Fruit fly (Drosophila melanogaster) whole organism, embryonic: ENCODE measurements around the gene CG32590.

ENCODE experiments used
- Atf3 ChIP-seq: fragments of 200-800 bp; sonication (Bioruptor generic); optimal IDR thresholded peaks from 3 replicates; lab custom pipeline; 2016; ENCODE audit warnings: missing biosample characterization, missing genetic modification characterization
- BEAF-32 ChIP-seq: fragments of 200-800 bp; sonication (Bioruptor generic); optimal IDR thresholded peaks from 3 replicates; lab custom pipeline; 2017; ENCODE audit warnings: missing biosample characterization, missing genetic modification characterization, mild to moderate bottlenecking, moderate library complexity, missing genetic modification reagents
- Blimp-1 ChIP-seq: fragments of 200-800 bp; sonication (Bioruptor generic); optimal IDR thresholded peaks from 3 replicates; lab custom pipeline; 2018; ENCODE audit warnings: missing biosample characterization, missing genetic modification characterization, mild to moderate bottlenecking, moderate library complexity, missing genetic modification reagents
- BtbVII ChIP-seq: fragments of 200-800 bp; sonication (Bioruptor generic); optimal IDR thresholded peaks from 3 replicates; lab custom pipeline; 2017; ENCODE audit warnings: missing biosample characterization, mild to moderate bottlenecking, missing genetic modification characterization
- CG10543 ChIP-seq: fragments of 200-800 bp; sonication (Bioruptor generic); optimal IDR thresholded peaks from 3 replicates; lab custom pipeline; 2017; ENCODE audit warnings: missing biosample characterization, mild to moderate bottlenecking, missing genetic modification characterization, moderate library complexity
- CG12104 ChIP-seq: fragments of 200-800 bp; sonication (Bioruptor generic); optimal IDR thresholded peaks from 3 replicates; lab custom pipeline; 2016; ENCODE audit warnings: missing biosample characterization, missing genetic modification characterization
- CG12391 ChIP-seq: fragments of 200-800 bp; sonication (Bioruptor generic); optimal IDR thresholded peaks from 3 replicates; lab custom pipeline; 2018; ENCODE audit warnings: missing biosample characterization, mild to moderate bottlenecking, missing genetic modification characterization, moderate library complexity
- CG14667 ChIP-seq: fragments of 200-800 bp; sonication (Bioruptor generic); IDR thresholded peaks from 2 replicates; pipeline ENCODE4 v1.3.6; 2022; ENCODE audit warnings: missing biosample characterization, missing genetic modification characterization
- CG1529 ChIP-seq: fragments of 200-800 bp; sonication (Bioruptor generic); optimal IDR thresholded peaks from 3 replicates; lab custom pipeline; 2018; ENCODE audit warnings: missing biosample characterization, missing genetic modification characterization
- CG15514 ChIP-seq: fragments of 200-800 bp; sonication (Bioruptor generic); optimal IDR thresholded peaks from 3 replicates; lab custom pipeline; 2017; ENCODE audit warnings: missing biosample characterization, missing genetic modification characterization, mild to moderate bottlenecking, moderate library complexity, missing genetic modification reagents
- CG17361 ChIP-seq: fragments of 200-800 bp; sonication (Bioruptor generic); IDR thresholded peaks from 3 replicates; pipeline ENCODE4 v1.3.6; 2022; ENCODE audit warnings: missing biosample characterization, missing genetic modification characterization
- CG18476 ChIP-seq: fragments of 200-800 bp; sonication (Bioruptor generic); optimal IDR thresholded peaks from 2 replicates; lab custom pipeline; 2016; ENCODE audit warnings: missing biosample characterization, mild to moderate bottlenecking, missing genetic modification characterization
- CG2120 ChIP-seq: fragments of 200-800 bp; sonication (Bioruptor generic); optimal IDR thresholded peaks from 3 replicates; lab custom pipeline; 2016; ENCODE audit warnings: missing biosample characterization, missing genetic modification characterization
- CG30020 ChIP-seq: fragments of 200-800 bp; optimal IDR thresholded peaks from 2 replicates; lab custom pipeline; 2019; ENCODE audit warnings: missing biosample characterization, mild to moderate bottlenecking, missing genetic modification characterization, moderate library complexity
- CG4360 ChIP-seq: fragments of 200-800 bp; sonication (Bioruptor generic); IDR thresholded peaks from 2 replicates; pipeline ENCODE4 v1.3.6; 2022; ENCODE audit warnings: missing biosample characterization, missing genetic modification characterization
- CG4424 ChIP-seq: fragments of 200-800 bp; sonication (Bioruptor generic); optimal IDR thresholded peaks from 3 replicates; lab custom pipeline; 2016; ENCODE audit warnings: missing biosample characterization, missing genetic modification characterization
- D19A ChIP-seq: fragments of 200-800 bp; optimal IDR thresholded peaks from 3 replicates; lab custom pipeline; 2019; ENCODE audit warnings: missing biosample characterization, mild to moderate bottlenecking, missing genetic modification characterization, moderate library complexity
- Dek ChIP-seq: fragments of 200-800 bp; sonication (Bioruptor generic); optimal IDR thresholded peaks from 3 replicates; lab custom pipeline; 2019; ENCODE audit warnings: missing biosample characterization, mild to moderate bottlenecking, missing genetic modification characterization, moderate library complexity
- Dll ChIP-seq: fragments of 200-800 bp; sonication (Bioruptor generic); IDR thresholded peaks from 4 replicates; pipeline ENCODE4 v1.3.6; 2022; ENCODE audit warnings: missing biosample characterization, missing genetic modification characterization; ENCODE audit not compliant: partially characterized antibody
- Doc2 ChIP-seq: fragments of 200-800 bp; sonication (Bioruptor generic); IDR thresholded peaks from 2 replicates; pipeline ENCODE4 v1.3.6; 2022; ENCODE audit warnings: missing biosample characterization, missing genetic modification characterization
- Hand ChIP-seq: fragments of 200-800 bp; sonication (Bioruptor generic); optimal IDR thresholded peaks from 2 replicates; lab custom pipeline; 2017; ENCODE audit warnings: mild to moderate bottlenecking, missing biosample characterization, missing genetic modification reagents, missing genetic modification characterization
- Hr3 ChIP-seq: fragments of 200-800 bp; sonication (Bioruptor generic); optimal IDR thresholded peaks from 3 replicates; lab custom pipeline; 2016; ENCODE audit warnings: missing biosample characterization, missing genetic modification characterization
- Kr ChIP-seq: fragments of 200-800 bp; sonication (Bioruptor generic); optimal IDR thresholded peaks from 2 replicates; lab custom pipeline; 2017; ENCODE audit warnings: missing biosample characterization, mild to moderate bottlenecking, missing genetic modification characterization
- MBD-R2 ChIP-seq: fragments of 200-800 bp; sonication (Bioruptor generic); IDR thresholded peaks from 2 replicates; pipeline ENCODE4 v1.3.6; 2022; ENCODE audit warnings: missing biosample characterization, missing genetic modification characterization
- Myb ChIP-seq: fragments of 200-800 bp; sonication (Bioruptor generic); optimal IDR thresholded peaks from 2 replicates; lab custom pipeline; 2016; ENCODE audit warnings: missing biosample characterization, missing genetic modification characterization
- NfI ChIP-seq: fragments of 200-800 bp; sonication (Bioruptor generic); optimal IDR thresholded peaks from 3 replicates; lab custom pipeline; 2018; ENCODE audit warnings: missing biosample characterization, mild to moderate bottlenecking, missing genetic modification characterization, moderate library complexity
- Taf1 ChIP-seq: fragments of 200-800 bp; sonication (Bioruptor generic); IDR thresholded peaks from 2 replicates; pipeline ENCODE4 v1.3.6; 2022; ENCODE audit warnings: missing biosample characterization, missing genetic modification characterization
- YL-1 ChIP-seq: fragments of 200-800 bp; sonication (Bioruptor generic); optimal IDR thresholded peaks from 3 replicates; lab custom pipeline; 2017; ENCODE audit warnings: missing biosample characterization, mild to moderate bottlenecking, missing genetic modification characterization
- ac ChIP-seq: fragments of 200-800 bp; sonication (Bioruptor generic); optimal IDR thresholded peaks from 3 replicates; lab custom pipeline; 2017; ENCODE audit warnings: missing biosample characterization, mild to moderate bottlenecking, missing genetic modification characterization
- amos ChIP-seq: fragments of 200-800 bp; sonication (Bioruptor generic); IDR thresholded peaks from 2 replicates; pipeline ENCODE4 v1.3.6; 2022; ENCODE audit warnings: missing biosample characterization, missing genetic modification characterization; ENCODE audit not compliant: partially characterized antibody
- crol ChIP-seq: fragments of 200-800 bp; sonication (Bioruptor generic); IDR thresholded peaks from 2 replicates; pipeline ENCODE4 v1.3.6; 2022; ENCODE audit warnings: missing biosample characterization, missing genetic modification characterization
- ems ChIP-seq: fragments of 200-800 bp; sonication (Bioruptor generic); optimal IDR thresholded peaks from 3 replicates; lab custom pipeline; 2016; ENCODE audit warnings: missing biosample characterization, missing genetic modification characterization
- exex ChIP-seq: fragments of 200-800 bp; sonication (Bioruptor generic); optimal IDR thresholded peaks from 4 replicates; lab custom pipeline; 2018; ENCODE audit warnings: missing biosample characterization, mild to moderate bottlenecking, missing genetic modification characterization, moderate library complexity
- ham ChIP-seq: fragments of 200-800 bp; sonication (Bioruptor generic); IDR thresholded peaks from 2 replicates; pipeline ENCODE4 v1.3.6; 2022; ENCODE audit warnings: missing biosample characterization, missing genetic modification characterization
- her ChIP-seq: fragments of 200-800 bp; sonication (Bioruptor generic); optimal IDR thresholded peaks from 2 replicates; lab custom pipeline; 2016; ENCODE audit warnings: missing biosample characterization, missing genetic modification characterization
- inv ChIP-seq: fragments of 200-800 bp; sonication (Bioruptor generic); IDR thresholded peaks from 2 replicates; pipeline ENCODE4 v1.3.6; 2022; ENCODE audit warnings: missing biosample characterization, missing genetic modification characterization; ENCODE audit not compliant: partially characterized antibody
- jigr1 ChIP-seq: fragments of 200-800 bp; sonication (Bioruptor generic); IDR thresholded peaks from 3 replicates; pipeline ENCODE4 v1.3.6; 2022; ENCODE audit warnings: missing biosample characterization, missing genetic modification characterization
- nom ChIP-seq: fragments of 200-800 bp; sonication (Bioruptor generic); optimal IDR thresholded peaks from 2 replicates; lab custom pipeline; 2017; ENCODE audit warnings: missing biosample characterization, missing genetic modification characterization, mild to moderate bottlenecking, moderate library complexity, missing genetic modification reagents
- pho ChIP-seq: fragments of 200-800 bp; sonication (Bioruptor generic); optimal IDR thresholded peaks from 2 replicates; lab custom pipeline; 2016; ENCODE audit warnings: missing biosample characterization, missing genetic modification characterization
- phol ChIP-seq: fragments of 200-800 bp; sonication (Bioruptor generic); optimal IDR thresholded peaks from 3 replicates; lab custom pipeline; 2018; ENCODE audit warnings: missing biosample characterization, mild to moderate bottlenecking, missing genetic modification characterization, moderate library complexity
- repo ChIP-seq: fragments of 200-800 bp; sonication (Bioruptor generic); optimal IDR thresholded peaks from 2 replicates; lab custom pipeline; 2016; ENCODE audit warnings: missing biosample characterization, missing genetic modification characterization
- row ChIP-seq: fragments of 200-800 bp; sonication (Bioruptor generic); IDR thresholded peaks from 3 replicates; pipeline ENCODE4 v1.3.6; 2022; ENCODE audit warnings: missing biosample characterization, missing genetic modification characterization
- sc ChIP-seq, 3 experiments: fragments of >200 bp in 2 of 3; fragments of 200-800 bp in 1 of 3; sonication (Bioruptor generic) in 1 of 3; optimal IDR thresholded peaks; 2 replicates in 2 of 3; 3 replicates in 1 of 3; lab custom pipeline; 2017; ENCODE audit warnings: mild to moderate bottlenecking in 1 of 3, missing biosample characterization in 1 of 3, missing genetic modification characterization in 1 of 3, missing genetic modification reagents in 1 of 3
- sens ChIP-seq: fragments of 200-800 bp; sonication (Bioruptor generic); peaks from one replicate; lab custom pipeline; 2016; ENCODE audit warnings: missing biosample characterization, missing genetic modification characterization
- slp2 ChIP-seq: fragments of 200-800 bp; sonication (Bioruptor generic); optimal IDR thresholded peaks from 2 replicates; lab custom pipeline; 2016; ENCODE audit warnings: missing biosample characterization, missing genetic modification characterization
- tap ChIP-seq: fragments of 200-800 bp; optimal IDR thresholded peaks from 3 replicates; lab custom pipeline; 2019; ENCODE audit warnings: missing biosample characterization, mild to moderate bottlenecking, missing genetic modification characterization, moderate library complexity

CG32590 gene

DNA sequence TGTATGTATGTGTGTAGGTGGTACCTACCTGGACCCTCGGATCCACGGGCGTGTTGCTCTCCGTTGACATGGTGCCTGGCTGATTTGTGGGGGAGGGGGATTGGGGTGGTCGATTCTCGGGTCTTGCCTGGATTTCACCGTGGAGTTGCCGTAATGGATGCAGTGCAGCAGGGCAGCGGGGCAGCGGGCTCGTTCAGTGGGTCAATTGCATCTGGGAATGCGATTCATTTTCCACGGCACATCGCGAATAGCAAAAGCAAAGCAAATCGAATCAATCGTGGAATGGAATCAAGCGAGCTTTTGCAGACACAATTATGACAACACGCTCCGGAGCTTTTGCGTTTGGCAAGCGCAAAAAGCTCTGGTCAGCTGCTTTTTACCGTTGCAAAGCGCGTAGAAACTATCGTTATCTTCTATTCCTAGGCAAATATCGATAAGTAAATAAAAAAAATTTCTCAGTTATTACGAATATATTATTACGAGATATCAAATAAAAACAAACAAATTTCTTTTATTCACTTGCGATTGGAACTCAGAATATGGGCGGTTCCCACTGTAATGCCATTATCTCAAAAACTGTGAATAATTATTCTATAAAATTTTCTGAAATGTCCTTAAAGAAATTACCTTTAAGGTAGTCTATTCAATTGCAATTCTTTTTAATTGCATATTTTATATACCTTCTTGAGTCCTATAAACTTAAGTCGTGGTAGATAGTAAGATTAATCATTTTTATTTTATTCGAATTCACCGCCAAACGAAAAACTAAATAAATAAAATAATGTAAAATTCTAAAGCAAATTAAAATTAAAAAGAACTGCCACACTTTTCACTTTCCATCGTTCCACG, 7.0 kb downstream of the CG32590 start, which contains the start of gene CG14408 (continued):
- TF ChIP-seq CG30020 (tag; lab: Kevin White, UChicago) (peak; percentile 94), phol (tag; lab: Kevin White, UChicago) (peak; percentile 22), ham (no peak), CG15514 (GFP tag; lab: Kevin White, UChicago) (no peak), MBD-R2 (GFP tag; lab: Robert Waterston, UW) (peak; percentile 53; the same call in 1 of the 2 replicates), CG12391 (tag; lab: Kevin White, UChicago) (peak; percentile 45), inv (peak; percentile 28; the same call in 1 of the 2 replicates), Atf3 (no peak), CG18476 (GFP tag; lab: Kevin White, UChicago) (no peak), Dek (no peak), CG17361 (GFP tag; lab: Robert Waterston, UW) (peak; percentile 28; the same call in 2 of the 3 replicates), jigr1 (no peak), ac (no peak), CG2120 (GFP tag; lab: Kevin White, UChicago) (peak; percentile 5), repo (no peak), tap (tag; lab: Kevin White, UChicago) (no peak), Blimp-1 (GFP tag; lab: Kevin White, UChicago) (peak; percentile 6), CG10543 (GFP tag; lab: Kevin White, UChicago) (no peak), Kr (GFP tag; lab: Kevin White, UChicago) (no peak), YL-1 (GFP tag; lab: Kevin White, UChicago) (no peak), Dll (GFP tag; lab: Robert Waterston, UW) (peak; percentile 70), slp2 (GFP tag; lab: Kevin White, UChicago) (no peak), BtbVII (GFP tag; lab: Kevin White, UChicago) (peak; percentile 20), sc (optimal IDR thresholded peaks at IDR 0.05; lab: Kevin White, UChicago) (no peak), sc (GFP tag; optimal IDR thresholded peaks at IDR 0.05; lab: Kevin White, UChicago) (no peak), BEAF-32 (GFP tag; lab: Kevin White, UChicago) (peak; percentile 66), CG4424 (GFP tag; lab: Kevin White, UChicago) (peak; percentile 0), amos (GFP tag; lab: Robert Waterston, UW) (peak; percentile 66; the same call in 1 of the 2 replicates)

DNA sequence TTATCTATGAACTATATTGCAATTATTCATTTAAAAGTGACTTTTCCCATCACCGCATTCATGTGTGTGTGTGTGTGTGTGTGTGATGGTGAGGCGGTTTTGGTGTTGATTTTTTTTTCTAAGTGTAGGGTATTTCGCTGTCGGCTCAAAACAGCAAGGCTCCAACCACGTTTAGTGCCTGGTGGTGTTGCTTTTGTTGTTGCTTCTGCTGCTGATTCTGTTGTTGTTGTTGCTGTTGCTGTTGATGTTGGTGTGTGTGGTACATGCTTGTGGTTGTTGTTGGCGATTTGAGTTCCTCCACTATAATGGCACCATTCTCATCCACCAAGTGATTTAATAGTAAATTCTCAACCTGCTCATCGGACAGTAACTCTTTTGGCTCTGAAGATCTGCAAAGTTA, 11.3 kb downstream of the CG32590 start:
- TF ChIP-seq exex (tag; lab: Kevin White, UChicago) (no peak), row (GFP tag; lab: Robert Waterston, UW) (0 out of 3 replicates have a peak, but pooled peaks have one; percentile 17), CG4360 (GFP tag; lab: Robert Waterston, UW) (peak; percentile 88), D19A (peak; percentile 19), Taf1 (GFP tag; lab: Robert Waterston, UW) (no peak), sens (GFP tag; lab: Kevin White, UChicago) (peak; percentile 22)

DNA sequence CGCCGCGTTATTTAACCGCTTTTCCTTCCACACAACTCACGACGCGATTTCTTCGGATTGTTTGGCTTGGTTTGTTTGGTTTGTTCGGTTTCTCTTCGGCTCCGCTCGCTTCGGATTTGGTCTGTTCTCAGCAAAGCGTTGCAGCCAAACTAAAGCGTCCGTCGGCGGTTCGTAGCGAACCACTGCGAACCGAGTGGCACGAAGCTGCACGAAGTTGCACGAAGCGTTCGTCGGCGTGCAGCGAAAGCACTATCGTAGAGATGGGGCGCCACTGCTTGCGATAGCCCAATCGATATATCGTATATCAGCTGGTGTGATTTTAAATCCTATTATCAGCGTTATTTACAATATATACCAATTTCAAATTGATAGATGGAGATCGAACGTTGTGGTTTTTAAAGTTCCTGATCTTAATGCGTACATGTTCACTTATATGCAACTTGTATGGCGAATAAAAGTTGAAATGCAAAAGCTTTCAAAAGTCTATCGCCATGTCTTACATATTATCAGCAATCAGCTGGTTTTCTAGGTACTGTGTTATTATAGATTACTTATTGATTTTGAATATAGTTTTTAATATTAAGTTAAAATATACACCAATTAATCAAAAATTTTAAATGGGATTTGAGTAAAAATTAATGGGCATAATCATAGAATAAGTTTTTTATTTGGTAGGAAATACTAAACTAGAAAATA, 12.8 kb downstream of the CG32590 start, which contains the start of gene rut:
Gene rut (minus strand): TSS at position 152 of the 696 bp plus-strand sequence.
- TF ChIP-seq Doc2 (GFP tag; lab: Robert Waterston, UW) (no peak), NfI (no peak), CG15514 (GFP tag; lab: Kevin White, UChicago) (peak; percentile 69), Hand (GFP tag; lab: Kevin White, UChicago) (no peak), nom (GFP tag; lab: Kevin White, UChicago) (peak; percentile 11), Myb (peak; percentile 67), her (GFP tag; lab: Kevin White, UChicago) (no peak), CG1529 (GFP tag; lab: Kevin White, UChicago) (no peak), CG14667 (GFP tag; lab: Robert Waterston, UW) (no peak), CG12104 (GFP tag; lab: Kevin White, UChicago) (no peak), Hr3 (GFP tag; lab: Kevin White, UChicago) (no peak), pho (GFP tag; lab: Kevin White, UChicago) (no peak), crol (GFP tag; lab: Robert Waterston, UW) (no peak), ems (GFP tag; lab: Kevin White, UChicago) (no peak)
